Worm (Caenorhabditis elegans): ENCODE results near the gene lips-12.

DNA sequence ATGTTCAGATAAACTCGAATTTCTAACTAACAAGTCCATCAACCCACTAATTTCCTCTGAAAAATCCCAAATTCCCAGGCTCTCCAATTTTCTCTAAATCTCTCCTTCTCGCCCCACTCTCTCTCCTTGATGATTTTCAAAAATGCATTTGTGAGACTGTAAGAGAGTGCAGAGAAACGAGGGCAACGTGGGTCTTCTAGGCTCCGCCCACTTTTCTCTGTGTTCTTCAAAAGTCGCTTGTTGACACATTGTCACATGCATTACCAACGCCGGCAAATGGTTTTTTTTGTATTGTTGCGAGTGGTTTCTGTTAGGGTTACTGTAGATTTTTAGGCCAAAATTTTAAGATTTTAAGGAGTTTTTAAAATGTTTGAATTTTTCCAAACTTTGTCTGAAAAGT, 27.6 kb downstream of the lips-12 start:
- TF ChIP-seq lin-15B (tag; optimal IDR thresholded peaks at IDR 0.05) (no peak), jun-1 (tag; optimal IDR thresholded peaks at IDR 0.05) (no peak), fos-1 (tag; optimal IDR thresholded peaks at IDR 0.05) (no peak), nhr-11 (tag; optimal IDR thresholded peaks at IDR 0.05) (no peak), duxl-1 (tag; optimal IDR thresholded peaks at IDR 0.05; ENCODE audit: poor library complexity) (no peak)
